Fruit fly (Drosophila melanogaster) whole organism, wandering third instar larva: ENCODE results near the gene CG31862.

Experiments used
- Abd-B ChIP-seq: fragments of >200 bp; optimal IDR thresholded peaks from 2 replicates; lab custom pipeline; 2017; ENCODE audit warnings: missing biosample characterization, missing genetic modification characterization
- foxo ChIP-seq, 2 experiments: fragments of 200-800 bp; sonication (Bioruptor generic); optimal IDR thresholded peaks; 2 replicates in 1 of 2; 3 replicates in 1 of 2; lab custom pipeline; 2016 to 2017; ENCODE audit warnings: missing biosample characterization in 2 of 2, missing genetic modification characterization in 2 of 2

DNA sequence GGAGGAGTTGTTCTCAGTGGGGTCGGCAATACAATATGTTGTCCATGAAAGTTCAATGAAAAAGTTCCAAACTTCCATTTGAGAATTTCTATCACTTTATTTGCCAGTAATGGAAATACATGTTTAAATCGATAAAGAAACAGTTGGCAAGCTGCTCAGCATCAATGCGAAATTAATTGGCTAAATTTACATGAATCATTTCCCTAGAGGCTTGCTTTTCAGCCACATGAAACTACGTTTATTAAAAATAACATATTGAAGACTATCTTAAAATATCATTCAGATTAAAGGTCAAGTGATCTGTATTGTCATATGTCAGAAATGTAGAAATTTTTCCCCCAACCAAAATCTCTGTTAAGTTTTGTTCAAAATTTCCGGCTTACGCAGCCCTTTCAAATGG lies 17.5 kb downstream of the CG31862 start, which contains the start of gene CG17010:
- no peak for TF ChIP-seq foxo (GFP tag; optimal IDR thresholded peaks at IDR 0.05; lab: Kevin White, UChicago)
- no peak for TF ChIP-seq Abd-B (GFP tag; lab: Kevin White, UChicago)
